Worm (Caenorhabditis elegans) whole organism, young adult: ENCODE results near the gene cki-2.

Source experiments
- C06A6.2 ChIP-seq: fragments of 200-800 bp; sonication (Bioruptor generic); conservative IDR thresholded peaks from 2 replicates; pipeline ENCODE4 v1.3.6; 2022; ENCODE audit warnings: missing genetic modification characterization, missing compliant biosample characterization
- D2030.7 ChIP-seq: fragments of 200-800 bp; sonication (Bioruptor generic); IDR thresholded peaks from 2 replicates; pipeline ENCODE4 v1.3.6; 2022; ENCODE audit warnings: missing genetic modification reagents, missing genetic modification characterization, missing compliant biosample characterization
- F23B12.7 ChIP-seq: sonication (generic microtip); optimal IDR thresholded peaks from 2 replicates; lab custom pipeline; 2017; ENCODE audit warnings: missing genetic modification characterization, mild to moderate bottlenecking, missing compliant biosample characterization, antibody characterized with exemption, moderate library complexity; ENCODE audit not compliant: insufficient read depth
- F55B11.4 ChIP-seq: sonication (generic microtip); optimal IDR thresholded peaks from 2 replicates; lab custom pipeline; 2016; ENCODE audit warnings: missing compliant biosample characterization, missing genetic modification characterization, borderline replicate concordance; ENCODE audit not compliant: insufficient read depth
- K12H6.12 ChIP-seq: fragments of 200-800 bp; sonication (Bioruptor generic); optimal IDR thresholded peaks from 2 replicates; lab custom pipeline; 2018; ENCODE audit warnings: mild to moderate bottlenecking, missing genetic modification characterization, missing compliant biosample characterization
- Y53F4B.3 ChIP-seq: fragments of 200-800 bp; sonication (Bioruptor generic); IDR thresholded peaks from 2 replicates; pipeline ENCODE4 v1.3.6; 2022; ENCODE audit warnings: missing genetic modification reagents, missing genetic modification characterization, missing compliant biosample characterization
- Y53G8AR.9 ChIP-seq: fragments of 200-800 bp; sonication (Bioruptor generic); conservative IDR thresholded peaks from 2 replicates; pipeline ENCODE4 v1.3.6; 2022; ENCODE audit warnings: missing genetic modification reagents, missing genetic modification characterization, missing compliant biosample characterization
- Y56A3A.18 ChIP-seq: fragments of 200-800 bp; sonication (Bioruptor generic); IDR thresholded peaks from 2 replicates; pipeline ENCODE4 v1.3.6; 2022; ENCODE audit warnings: missing genetic modification reagents, missing genetic modification characterization, missing compliant biosample characterization
- aptf-3 ChIP-seq: fragments of 200-800 bp; sonication (Bioruptor generic); IDR thresholded peaks from 2 replicates; pipeline ENCODE4 v1.3.6; 2022; ENCODE audit warnings: missing genetic modification characterization, missing compliant biosample characterization
- attf-3 ChIP-seq: fragments of 200-800 bp; sonication (Bioruptor generic); conservative IDR thresholded peaks from 2 replicates; pipeline ENCODE4 v1.3.6; 2022; ENCODE audit warnings: missing genetic modification reagents, missing genetic modification characterization, missing compliant biosample characterization
- attf-5 ChIP-seq: fragments of 200-800 bp; sonication (Bioruptor generic); optimal IDR thresholded peaks from 2 replicates; lab custom pipeline; 2018; ENCODE audit warnings: mild to moderate bottlenecking, missing genetic modification characterization, missing compliant biosample characterization
- bed-1 ChIP-seq: fragments of 200-800 bp; sonication (Bioruptor generic); IDR thresholded peaks from 2 replicates; pipeline ENCODE4 v1.3.6; 2022; ENCODE audit warnings: missing genetic modification reagents, missing genetic modification characterization, missing compliant biosample characterization
- ceh-100 ChIP-seq: fragments of 200-800 bp; sonication (Bioruptor generic); IDR thresholded peaks from 2 replicates; pipeline ENCODE4 v1.3.6; 2022; ENCODE audit warnings: missing genetic modification reagents, missing genetic modification characterization, missing compliant biosample characterization
- ceh-58 ChIP-seq: fragments of 200-800 bp; sonication (Bioruptor generic); IDR thresholded peaks from 2 replicates; pipeline ENCODE4 v1.3.6; 2022; ENCODE audit warnings: missing genetic modification characterization, missing compliant biosample characterization
- chd-7 ChIP-seq: sonication (generic microtip); optimal IDR thresholded peaks from 2 replicates; lab custom pipeline; 2016; ENCODE audit warnings: mild to moderate bottlenecking, missing genetic modification characterization, moderate library complexity, missing compliant biosample characterization
- egrh-3 ChIP-seq: fragments of 200-800 bp; sonication (Bioruptor generic); IDR thresholded peaks from 2 replicates; pipeline ENCODE4 v1.3.6; 2022; ENCODE audit warnings: missing genetic modification reagents, missing genetic modification characterization, missing compliant biosample characterization
- ekl-4 ChIP-seq: fragments of 200-800 bp; sonication (Bioruptor generic); IDR thresholded peaks from 2 replicates; pipeline ENCODE4 v1.3.6; 2022; ENCODE audit warnings: missing genetic modification reagents, missing genetic modification characterization, missing compliant biosample characterization
- fkh-3 ChIP-seq: sonication (generic microtip); optimal IDR thresholded peaks from 2 replicates; lab custom pipeline; 2016; ENCODE audit warnings: mild to moderate bottlenecking, missing genetic modification characterization, missing compliant biosample characterization
- hlh-12 ChIP-seq: sonication (generic microtip); optimal IDR thresholded peaks from 2 replicates; lab custom pipeline; 2016; ENCODE audit warnings: missing genetic modification characterization, missing compliant biosample characterization
- hmg-20 ChIP-seq: fragments of 200-800 bp; sonication (Bioruptor generic); IDR thresholded peaks from 2 replicates; pipeline ENCODE4 v1.3.6; 2022; ENCODE audit warnings: missing genetic modification reagents, missing genetic modification characterization, missing compliant biosample characterization
- let-607 ChIP-seq, 2 experiments: fragments of 200-800 bp in 1 of 2; sonication (Bioruptor generic) in 1 of 2; sonication (generic microtip) in 1 of 2; optimal IDR thresholded peaks; 2 replicates each; lab custom pipeline; 2016 to 2018; ENCODE audit warnings: mild to moderate bottlenecking in 2 of 2, missing compliant biosample characterization in 2 of 2, missing genetic modification characterization in 2 of 2, moderate library complexity in 2 of 2, missing genotype in 1 of 2
- lsl-1 ChIP-seq: fragments of 200-800 bp; sonication (Bioruptor generic); optimal IDR thresholded peaks from 2 replicates; lab custom pipeline; 2018; ENCODE audit warnings: mild to moderate bottlenecking, missing genetic modification characterization, moderate library complexity, missing compliant biosample characterization
- madf-10 ChIP-seq: sonication (generic microtip); optimal IDR thresholded peaks from 2 replicates; lab custom pipeline; 2016; ENCODE audit warnings: mild to moderate bottlenecking, missing genetic modification characterization, missing compliant biosample characterization
- madf-3 ChIP-seq: fragments of 200-800 bp; sonication (Bioruptor generic); IDR thresholded peaks from 2 replicates; pipeline ENCODE4 v1.3.6; 2022; ENCODE audit warnings: missing genetic modification reagents, missing genetic modification characterization, missing compliant biosample characterization
- madf-6 ChIP-seq: fragments of 200-800 bp; sonication (Bioruptor generic); IDR thresholded peaks from 2 replicates; pipeline ENCODE4 v1.3.6; 2022; ENCODE audit warnings: missing genetic modification reagents, missing genetic modification characterization, missing compliant biosample characterization
- mel-28 ChIP-seq: sonication (generic microtip); optimal IDR thresholded peaks from 2 replicates; lab custom pipeline; 2016; ENCODE audit warnings: borderline replicate concordance, mild to moderate bottlenecking, missing genetic modification characterization, missing compliant biosample characterization
- mxl-1 ChIP-seq: sonication (generic microtip); optimal IDR thresholded peaks from 2 replicates; lab custom pipeline; 2016; ENCODE audit warnings: missing genetic modification characterization, missing compliant biosample characterization
- nfya-2 ChIP-seq: fragments of 200-800 bp; sonication (Bioruptor generic); IDR thresholded peaks from 2 replicates; pipeline ENCODE4 v1.3.6; 2022; ENCODE audit warnings: missing genetic modification reagents, missing genetic modification characterization, missing compliant biosample characterization
- nhr-120 ChIP-seq: fragments of 200-800 bp; sonication (Bioruptor generic); IDR thresholded peaks from 2 replicates; pipeline ENCODE4 v1.3.6; 2022; ENCODE audit warnings: missing genetic modification characterization, missing compliant biosample characterization
- nhr-179 ChIP-seq: sonication (generic microtip); optimal IDR thresholded peaks from 2 replicates; lab custom pipeline; 2016; ENCODE audit warnings: mild to moderate bottlenecking, missing genetic modification characterization, missing compliant biosample characterization
- nhr-80 ChIP-seq: sonication (generic microtip); optimal IDR thresholded peaks from 2 replicates; lab custom pipeline; 2016; ENCODE audit warnings: missing genetic modification characterization, missing compliant biosample characterization
- pbrm-1 ChIP-seq: fragments of 200-800 bp; sonication (Bioruptor generic); IDR thresholded peaks from 2 replicates; pipeline ENCODE4 v1.3.6; 2022; ENCODE audit warnings: missing genetic modification reagents, missing genetic modification characterization, missing compliant biosample characterization
- repo-1 ChIP-seq: sonication (generic microtip); optimal IDR thresholded peaks from 2 replicates; lab custom pipeline; 2017; ENCODE audit warnings: mild to moderate bottlenecking, missing genetic modification characterization, missing compliant biosample characterization
- rpc-1 ChIP-seq, 2 experiments: fragments of 150-350 bp in 1 of 2; sonication (generic microtip) in 1 of 2; optimal IDR thresholded peaks; 2 replicates each; lab custom pipeline; 2014 to 2018; ENCODE audit warnings: missing biosample characterization in 1 of 2, missing genetic modification characterization in 1 of 2, missing genetic modification reagents in 1 of 2, missing genotype in 1 of 2
- sdz-38 ChIP-seq: sonication (generic microtip); optimal IDR thresholded peaks from 2 replicates; lab custom pipeline; 2016; ENCODE audit warnings: missing genotype, missing genetic modification characterization, missing compliant biosample characterization
- snpc-1.1 ChIP-seq: sonication (generic microtip); optimal IDR thresholded peaks from 2 replicates; lab custom pipeline; 2017; ENCODE audit warnings: missing genetic modification characterization, mild to moderate bottlenecking, missing compliant biosample characterization, antibody characterized with exemption, moderate library complexity, missing genotype, missing genetic modification reagents; ENCODE audit not compliant: insufficient read depth
- snpc-1.3 ChIP-seq: sonication (generic microtip); optimal IDR thresholded peaks from 2 replicates; lab custom pipeline; 2017; ENCODE audit warnings: missing genetic modification characterization, mild to moderate bottlenecking, missing compliant biosample characterization, antibody characterized with exemption, moderate library complexity, missing genotype, missing genetic modification reagents; ENCODE audit not compliant: insufficient read depth
- tbp1 ChIP-seq: fragments of 200-800 bp; sonication (Bioruptor generic); optimal IDR thresholded peaks from 2 replicates; lab custom pipeline; 2018; ENCODE audit warnings: mild to moderate bottlenecking, missing genetic modification characterization, missing compliant biosample characterization
- unc-130 ChIP-seq: sonication (generic microtip); optimal IDR thresholded peaks from 2 replicates; lab custom pipeline; 2016; ENCODE audit warnings: missing genetic modification reagents, missing genetic modification characterization, missing compliant biosample characterization
- zfh-2 ChIP-seq: fragments of 200-800 bp; sonication (Bioruptor generic); conservative IDR thresholded peaks from 2 replicates; pipeline ENCODE4 v1.3.6; 2022; ENCODE audit warnings: missing genetic modification reagents, missing genetic modification characterization, missing compliant biosample characterization
- ztf-18 ChIP-seq: sonication (generic microtip); optimal IDR thresholded peaks from 2 replicates; lab custom pipeline; 2016; ENCODE audit warnings: missing genotype, mild to moderate bottlenecking, missing genetic modification characterization, missing compliant biosample characterization
- ztf-3 ChIP-seq: fragments of 200-800 bp; sonication (Bioruptor generic); optimal IDR thresholded peaks from 2 replicates; lab custom pipeline; 2018; ENCODE audit warnings: mild to moderate bottlenecking, missing genetic modification characterization, missing compliant biosample characterization

Gene cki-2

DNA sequence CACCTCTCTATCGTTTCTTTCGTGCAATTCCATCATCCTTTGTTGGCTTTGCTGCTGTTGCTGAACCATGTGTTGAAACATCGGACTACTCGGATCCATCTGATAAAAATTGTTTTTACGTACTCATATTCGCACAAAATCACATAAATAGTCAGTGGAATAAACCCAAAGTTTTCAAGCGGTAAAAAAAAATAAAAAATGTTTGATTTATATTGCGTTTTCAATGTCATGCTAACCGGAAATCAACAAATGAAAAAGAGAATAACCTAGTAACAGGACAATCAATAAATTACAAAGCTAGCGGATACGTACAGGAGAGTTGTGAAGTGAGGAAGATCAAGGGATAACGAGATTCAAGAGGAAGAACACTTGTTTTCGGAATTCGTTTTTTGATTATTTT is 38.6 kb downstream of the cki-2 start, which contains the start of gene mdt-10:
mdt-10 (minus strand) TSS at position 101 of the 400 bp plus-strand sequence.
- TF ChIP-seq madf-3 (no peak), K12H6.12 (tag; lab: Kevin White, UChicago) (no peak), nhr-80 (tag; lab: Kevin White, UChicago) (no peak), ztf-3 (no peak), egrh-3 (GFP tag; lab: Robert Waterston, UW) (no peak), bed-1 (no peak), repo-1 (tag; lab: Kevin White, UChicago) (no peak), D2030.7 (GFP tag; lab: Robert Waterston, UW) (no peak), Y53G8AR.9 (GFP tag; lab: Robert Waterston, UW) (no peak), mel-28 (tag; lab: Kevin White, UChicago) (no peak), lsl-1 (GFP tag; lab: Kevin White, UChicago) (no peak), let-607 (tag; optimal IDR thresholded peaks at IDR 0.05; lab: Kevin White, UChicago) (no peak), F55B11.4 (tag; lab: Kevin White, UChicago) (no peak), attf-5 (GFP tag; lab: Kevin White, UChicago) (no peak), zfh-2 (GFP tag; lab: Robert Waterston, UW) (no peak)
- TF ChIP-seq, all 124 proteins: peak for 0

DNA sequence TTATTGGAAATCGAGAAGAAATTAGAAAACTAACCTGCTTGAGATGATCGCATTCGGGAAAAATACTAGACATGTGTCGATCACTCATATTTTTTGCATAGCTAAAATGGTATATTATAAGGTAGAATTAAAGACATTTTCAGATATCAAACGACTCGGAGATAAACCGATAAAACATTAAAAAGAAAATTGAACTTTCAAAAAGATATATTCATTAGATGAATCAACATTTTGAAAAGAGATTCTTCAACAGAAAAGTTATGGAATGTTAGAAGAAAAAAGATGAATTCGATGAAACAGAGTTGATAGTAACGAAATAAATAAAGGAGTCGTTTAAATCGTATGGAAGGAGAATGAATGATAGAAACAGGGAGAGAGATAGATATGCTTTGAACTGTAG is 39.3 kb downstream of the cki-2 start, which contains the start of gene mdmh-35:
mdmh-35 (minus strand) TSS at position 101 of the 400 bp plus-strand sequence.
- no peak for TF ChIP-seq ceh-58 (GFP tag; lab: Robert Waterston, UW)
- TF ChIP-seq ztf-18 (tag; lab: Kevin White, UChicago) = no peak
- no peak for TF ChIP-seq tbp1 (GFP tag; lab: Kevin White, UChicago)
- TF ChIP-seq snpc-1.1 = no peak
- no peak for TF ChIP-seq rpc-1 (optimal IDR thresholded peaks at IDR 0.05; lab: Kevin White, UChicago)
- TF ChIP-seq rpc-1 (tag; optimal IDR thresholded peaks at IDR 0.05; lab: Kevin White, UChicago) = no peak
- no peak for TF ChIP-seq fkh-3 (tag; lab: Kevin White, UChicago)
- TF ChIP-seq ztf-3 = no peak
- TF ChIP-seq Y53F4B.3 (GFP tag; lab: Robert Waterston, UW) = no peak
- no peak for TF ChIP-seq nfya-2 (GFP tag; lab: Robert Waterston, UW)
- no peak for TF ChIP-seq ekl-4 (GFP tag; lab: Robert Waterston, UW)
- TF ChIP-seq aptf-3 (GFP tag; lab: Robert Waterston, UW) = no peak
- TF ChIP-seq pbrm-1 (GFP tag; lab: Robert Waterston, UW) = no peak

DNA sequence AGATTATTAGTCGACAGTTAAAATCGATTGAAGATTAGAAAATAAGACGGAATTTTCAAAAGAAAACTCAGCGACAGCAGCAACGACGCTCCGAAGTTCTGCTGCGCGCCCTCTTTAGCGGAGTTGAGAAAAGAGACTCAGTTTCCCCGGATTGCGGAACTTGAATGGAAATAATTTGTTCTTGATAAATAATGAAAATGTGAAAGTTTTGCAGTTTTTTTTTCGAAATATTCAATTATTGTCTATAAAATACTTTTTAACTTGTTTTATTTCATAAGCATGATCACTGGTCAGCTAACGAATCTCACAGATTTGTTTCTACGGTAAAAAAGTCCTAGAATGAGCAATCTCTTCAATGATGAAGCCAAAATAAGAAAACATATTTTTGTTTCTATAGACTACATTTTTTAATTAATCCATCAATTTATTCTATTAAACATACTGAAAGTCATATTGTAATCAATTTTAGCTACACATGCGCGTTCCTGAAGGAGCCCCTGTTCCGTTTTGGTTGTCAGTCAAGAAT is 41.2 kb downstream of the cki-2 start, which contains the start of the genes cec-3 and T09A5.15:
cec-3 (minus strand) TSS at position 116 of the 526 bp plus-strand sequence.
T09A5.15 (plus strand) TSS at position 476 of the 526 bp plus-strand sequence.
- no peak for TF ChIP-seq snpc-1.3 (tag; lab: Kevin White, UChicago)
- no peak for TF ChIP-seq madf-6 (GFP tag; lab: Robert Waterston, UW)
- TF ChIP-seq attf-3 = peak; percentile 97
- TF ChIP-seq K12H6.12 (tag; lab: Kevin White, UChicago) = peak; percentile 28
- no peak for TF ChIP-seq let-607 (tag; optimal IDR thresholded peaks at IDR 0.05; lab: Kevin White, UChicago)
- peak; percentile 1 for TF ChIP-seq attf-5 (GFP tag; lab: Kevin White, UChicago)
- TF ChIP-seq chd-7 (tag; lab: Kevin White, UChicago) = no peak
- TF ChIP-seq ceh-100 (GFP tag; lab: Robert Waterston, UW) = peak; percentile 78
- TF ChIP-seq, all 124 proteins: peak for 4

DNA sequence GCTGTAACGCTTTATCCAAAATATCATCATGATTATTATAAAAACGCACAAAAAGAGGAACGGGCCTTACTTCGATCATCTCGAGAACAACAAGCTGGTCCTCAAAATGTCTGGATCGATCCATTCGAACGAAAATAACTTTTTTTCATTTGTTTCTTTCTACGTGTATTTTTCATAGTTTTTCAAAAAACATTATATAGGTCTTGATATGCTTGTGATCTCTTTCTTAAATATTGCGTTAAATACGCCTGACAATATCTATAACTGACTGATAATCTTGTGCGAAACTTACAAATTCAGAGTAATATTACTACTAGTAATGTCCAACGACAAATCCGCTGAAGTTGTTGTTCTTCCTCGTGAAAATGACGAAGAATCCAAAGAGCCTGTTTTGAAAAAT is 41.8 kb downstream of the cki-2 start, which contains the start of gene sds-22:
sds-22 (plus strand) TSS at position 301 of the 400 bp plus-strand sequence.
- TF ChIP-seq hmg-20 (GFP tag; lab: Robert Waterston, UW) (no peak), rpc-1 (optimal IDR thresholded peaks at IDR 0.05; lab: Kevin White, UChicago) (no peak), rpc-1 (tag; optimal IDR thresholded peaks at IDR 0.05; lab: Kevin White, UChicago) (no peak), nhr-179 (tag; lab: Kevin White, UChicago) (no peak), nhr-120 (GFP tag; lab: Robert Waterston, UW) (no peak), Y56A3A.18 (GFP tag; lab: Robert Waterston, UW) (no peak), sdz-38 (no peak), madf-10 (tag; lab: Kevin White, UChicago) (no peak), hlh-12 (tag; lab: Kevin White, UChicago) (no peak), C06A6.2 (GFP tag; lab: Robert Waterston, UW) (no peak), F23B12.7 (no peak), lsl-1 (GFP tag; lab: Kevin White, UChicago) (no peak), ceh-100 (GFP tag; lab: Robert Waterston, UW) (no peak), unc-130 (no peak), mxl-1 (tag; lab: Kevin White, UChicago) (no peak), ceh-58 (GFP tag; lab: Robert Waterston, UW) (no peak)
